Worm (Caenorhabditis elegans) whole organism, L4 larva: ENCODE measurements around the gene cest-24.

ENCODE experiments used
- D1046.2 ChIP-seq: fragments of 200-800 bp; sonication (Bioruptor generic); IDR thresholded peaks from 2 replicates; pipeline ENCODE4 v1.3.6; 2022; ENCODE audit warnings: missing genetic modification characterization, missing compliant biosample characterization
- F37D6.2 ChIP-seq: sonication (generic microtip); optimal IDR thresholded peaks from 2 replicates; lab custom pipeline; 2016; ENCODE audit warnings: mild to moderate bottlenecking, missing genetic modification characterization, missing compliant biosample characterization
- F44E2.7 ChIP-seq: fragments of 200-800 bp; sonication (Bioruptor generic); IDR thresholded peaks from 2 replicates; pipeline ENCODE4 v2.1.2; 2022; ENCODE audit warnings: missing genetic modification characterization, missing compliant biosample characterization
- F49E8.2 ChIP-seq: sonication (generic microtip); optimal IDR thresholded peaks from 2 replicates; lab custom pipeline; 2016; ENCODE audit warnings: missing compliant biosample characterization, mild to moderate bottlenecking, missing genetic modification characterization, borderline replicate concordance
- R02D3.7 ChIP-seq: fragments of 150-350 bp; sonication (generic microtip); optimal IDR thresholded peaks from 3 replicates; lab custom pipeline; 2014; ENCODE audit warnings: missing biosample characterization, missing genetic modification characterization
- T20F7.1 ChIP-seq: fragments of 200-800 bp; sonication (Bioruptor generic); optimal IDR thresholded peaks from 2 replicates; lab custom pipeline; 2018; ENCODE audit warnings: mild to moderate bottlenecking, missing genetic modification characterization, missing compliant biosample characterization
- Y105C5A.15 ChIP-seq: fragments of 200-800 bp; sonication (Bioruptor generic); IDR thresholded peaks from 2 replicates; pipeline ENCODE4 v1.3.6; 2022; ENCODE audit warnings: missing genetic modification characterization, missing compliant biosample characterization
- Y48G9A.11 ChIP-seq: fragments of 200-800 bp; sonication (Bioruptor generic); IDR thresholded peaks from 2 replicates; pipeline ENCODE4 v1.3.6; 2022; ENCODE audit warnings: missing genetic modification reagents, missing genetic modification characterization, missing compliant biosample characterization
- aha-1 ChIP-seq: fragments of 150-350 bp; peaks from one replicate; lab custom pipeline; 2014; ENCODE audit warnings: missing biosample characterization, missing genetic modification characterization
- attf-4 ChIP-seq: sonication (generic microtip); optimal IDR thresholded peaks from 3 replicates; lab custom pipeline; 2017; ENCODE audit warnings: missing biosample characterization, missing genetic modification characterization
- ceh-32 ChIP-seq: sonication (generic microtip); optimal IDR thresholded peaks from 2 replicates; lab custom pipeline; 2016; ENCODE audit warnings: mild to moderate bottlenecking, missing genetic modification characterization, missing compliant biosample characterization; ENCODE audit not compliant: poor library complexity
- ceh-62 ChIP-seq: sonication (generic microtip); optimal IDR thresholded peaks from 2 replicates; lab custom pipeline; 2017; ENCODE audit warnings: missing biosample characterization, missing genetic modification characterization
- cey-2 ChIP-seq: sonication (generic microtip); optimal IDR thresholded peaks from 3 replicates; lab custom pipeline; 2017; ENCODE audit warnings: missing genetic modification characterization, mild to moderate bottlenecking, missing compliant biosample characterization, antibody characterized with exemption, borderline replicate concordance; ENCODE audit not compliant: insufficient read depth
- daf-19 ChIP-seq: fragments of 200-800 bp; sonication (Bioruptor generic); conservative IDR thresholded peaks from 2 replicates; pipeline ENCODE4 v1.3.6; 2022; ENCODE audit warnings: missing genetic modification characterization, missing compliant biosample characterization
- dmd-6 ChIP-seq: fragments of 200-800 bp; sonication (Bioruptor generic); IDR thresholded peaks from 2 replicates; pipeline ENCODE4 v1.3.6; 2022; ENCODE audit warnings: missing genetic modification reagents, missing genetic modification characterization, missing compliant biosample characterization
- egl-43 ChIP-seq: fragments of 200-800 bp; sonication (Bioruptor generic); IDR thresholded peaks from 2 replicates; pipeline ENCODE4 v1.3.6; 2022; ENCODE audit warnings: missing genetic modification reagents, missing genetic modification characterization, missing compliant biosample characterization
- fkh-10 ChIP-seq: fragments of 150-350 bp; optimal IDR thresholded peaks from 2 replicates; lab custom pipeline; 2014; ENCODE audit warnings: missing biosample characterization, missing genetic modification reagents, missing genetic modification characterization
- gei-8 ChIP-seq: fragments of 200-800 bp; sonication (Bioruptor generic); optimal IDR thresholded peaks from 2 replicates; lab custom pipeline; 2018; ENCODE audit warnings: mild to moderate bottlenecking, missing genetic modification characterization, missing compliant biosample characterization
- hlh-11 ChIP-seq: fragments of 200-800 bp; sonication (Bioruptor generic); optimal IDR thresholded peaks from 2 replicates; lab custom pipeline; 2018; ENCODE audit warnings: mild to moderate bottlenecking, missing genetic modification characterization, missing compliant biosample characterization
- hlh-30 ChIP-seq: sonication (generic microtip); optimal IDR thresholded peaks from 2 replicates; lab custom pipeline; 2017; ENCODE audit warnings: antibody characterized with exemption, mild to moderate bottlenecking, missing genetic modification characterization, missing compliant biosample characterization; ENCODE audit not compliant: insufficient read depth
- hmg-1.1 ChIP-seq: fragments of 200-800 bp; sonication (Bioruptor generic); IDR thresholded peaks from 2 replicates; pipeline ENCODE4 v1.3.6; 2022; ENCODE audit warnings: missing genetic modification reagents, missing genetic modification characterization, missing compliant biosample characterization
- jun-1 ChIP-seq: fragments of 150-350 bp; optimal IDR thresholded peaks from 2 replicates; lab custom pipeline; 2014; ENCODE audit warnings: missing biosample characterization, missing genetic modification reagents, missing genetic modification characterization
- lim-7 ChIP-seq: fragments of 200-800 bp; sonication (Bioruptor generic); IDR thresholded peaks from 2 replicates; pipeline ENCODE4 v1.3.6; 2022; ENCODE audit warnings: missing genetic modification characterization, missing compliant biosample characterization
- lin-1 ChIP-seq: fragments of 200-800 bp; sonication (Bioruptor generic); IDR thresholded peaks from 2 replicates; pipeline ENCODE4 v1.3.6; 2022; ENCODE audit warnings: missing genetic modification reagents, missing genetic modification characterization, missing compliant biosample characterization
- lin-15B ChIP-seq: fragments of 150-350 bp; sonication (generic microtip); optimal IDR thresholded peaks from 3 replicates; lab custom pipeline; 2014; ENCODE audit warnings: missing biosample characterization, missing genetic modification characterization
- lin-29 ChIP-seq: fragments of 200-800 bp; sonication (Bioruptor generic); IDR thresholded peaks from 2 replicates; pipeline ENCODE4 v1.3.6; 2022; ENCODE audit warnings: missing genetic modification reagents, missing genetic modification characterization, missing compliant biosample characterization
- lsy-2 ChIP-seq, 2 experiments: fragments of 150-350 bp in 1 of 2; sonication (generic microtip) in 1 of 2; optimal IDR thresholded peaks; 2 replicates each; lab custom pipeline; 2014 to 2017; ENCODE audit warnings: missing biosample characterization in 2 of 2, missing genetic modification characterization in 2 of 2
- mdl-1 ChIP-seq, 2 experiments: fragments of 150-350 bp in 1 of 2; sonication (generic microtip) in 1 of 2; optimal IDR thresholded peaks; 2 replicates each; lab custom pipeline; 2014 to 2017; ENCODE audit warnings: missing biosample characterization in 2 of 2, missing genetic modification characterization in 2 of 2
- mep-1 ChIP-seq: fragments of 150-350 bp; sonication (generic microtip); optimal IDR thresholded peaks from 3 replicates; lab custom pipeline; 2014; ENCODE audit warnings: missing biosample characterization, missing genetic modification characterization
- mxl-3 ChIP-seq: fragments of 200-800 bp; sonication (Bioruptor generic); optimal IDR thresholded peaks from 2 replicates; lab custom pipeline; 2018; ENCODE audit warnings: mild to moderate bottlenecking, missing genetic modification characterization, missing compliant biosample characterization
- nhr-25 ChIP-seq: sonication (generic microtip); optimal IDR thresholded peaks from 2 replicates; lab custom pipeline; 2017; ENCODE audit warnings: missing genetic modification characterization, mild to moderate bottlenecking, missing compliant biosample characterization, antibody characterized with exemption, moderate library complexity, borderline replicate concordance; ENCODE audit not compliant: insufficient read depth
- nhr-28 ChIP-seq: fragments of 150-350 bp; optimal IDR thresholded peaks from 2 replicates; lab custom pipeline; 2014; ENCODE audit warnings: missing biosample characterization, missing genetic modification characterization
- nhr-41 ChIP-seq: fragments of 200-800 bp; sonication (Bioruptor generic); IDR thresholded peaks from 2 replicates; pipeline ENCODE4 v1.3.6; 2022; ENCODE audit warnings: missing genetic modification reagents, missing genetic modification characterization, missing compliant biosample characterization
- nhr-48 ChIP-seq: sonication (generic microtip); optimal IDR thresholded peaks from 2 replicates; lab custom pipeline; 2016; ENCODE audit warnings: mild to moderate bottlenecking, missing genetic modification characterization, missing compliant biosample characterization
- nhr-6 ChIP-seq: fragments of 150-350 bp; optimal IDR thresholded peaks from 2 replicates; lab custom pipeline; 2014; ENCODE audit warnings: missing biosample characterization, missing genetic modification characterization
- nhr-77 ChIP-seq: fragments of 150-350 bp; optimal IDR thresholded peaks from 2 replicates; lab custom pipeline; 2014; ENCODE audit warnings: missing biosample characterization, missing genetic modification characterization
- php-3 ChIP-seq: fragments of 200-800 bp; sonication (Bioruptor generic); IDR thresholded peaks from 2 replicates; pipeline ENCODE4 v1.3.6; 2022; ENCODE audit warnings: missing genetic modification reagents, missing genetic modification characterization, missing compliant biosample characterization
- rbr-2 ChIP-seq: sonication (generic microtip); optimal IDR thresholded peaks from 2 replicates; lab custom pipeline; 2016; ENCODE audit warnings: missing genotype, missing genetic modification characterization, missing compliant biosample characterization
- saeg-2 ChIP-seq: fragments of 200-800 bp; sonication (Bioruptor generic); IDR thresholded peaks from 2 replicates; pipeline ENCODE4 v1.3.6; 2022; ENCODE audit warnings: missing genetic modification reagents, missing genetic modification characterization, missing compliant biosample characterization
- set-16 ChIP-seq: fragments of 200-800 bp; sonication (Bioruptor generic); IDR thresholded peaks from 2 replicates; pipeline ENCODE4 v1.3.6; 2022; ENCODE audit warnings: missing genetic modification reagents, missing genetic modification characterization, missing compliant biosample characterization
- snpc-4 ChIP-seq: fragments of 150-350 bp; optimal IDR thresholded peaks from 2 replicates; lab custom pipeline; 2014; ENCODE audit warnings: missing biosample characterization, missing genetic modification characterization
- unc-62 ChIP-seq, 3 experiments: fragments of 150-350 bp in 1 of 3; sonication (generic microtip); optimal IDR thresholded peaks in 2 of 3; peaks in 1 of 3; 1 replicate in 1 of 3; 2 replicates in 2 of 3; lab custom pipeline; 2014 to 2017; ENCODE audit warnings: missing biosample characterization in 3 of 3, missing genetic modification characterization in 3 of 3, missing genetic modification reagents in 3 of 3, missing genotype in 1 of 3
- zfp-2 ChIP-seq: sonication (generic microtip); optimal IDR thresholded peaks from 2 replicates; lab custom pipeline; 2016; ENCODE audit warnings: mild to moderate bottlenecking, missing genetic modification characterization, missing compliant biosample characterization

The cest-24 gene

ce11 chrV:6354202-6354601, 37.5 kb downstream of the cest-24 start:
- TF ChIP-seq nhr-48 (tag; lab: Kevin White, UChicago) (peak; percentile 79), nhr-28 (tag; lab: Kevin White, UChicago) (peak; percentile 22), nhr-25 (tag; lab: Kevin White, UChicago) (peak; percentile 2), mdl-1 (tag; optimal IDR thresholded peaks at IDR 0.05; lab: Kevin White, UChicago) (peak in 1 of 2 experiments; percentile 47), aha-1 (tag; lab: Kevin White, UChicago) (peak; percentile 78), jun-1 (tag; lab: Kevin White, UChicago) (no peak), T20F7.1 (no peak), mxl-3 (GFP tag; lab: Kevin White, UChicago) (peak; percentile 70), set-16 (GFP tag; lab: Robert Waterston, UW) (peak; percentile 28; the same call in 1 of the 2 replicates), attf-4 (tag; lab: Kevin White, UChicago) (no peak), hlh-11 (peak; percentile 76)

ce11 chrV:6354786-6355185, 38.1 kb downstream of the cest-24 start:
- TF ChIP-seq dmd-6 (GFP tag; lab: Robert Waterston, UW) (no peak), unc-62 (GFP tag; optimal IDR thresholded peaks at IDR 0.05 in 1 of 2; lab: Kevin White, UChicago) (peak in 1 of 2 experiments; percentile 13), unc-62 (tag; optimal IDR thresholded peaks at IDR 0.05; lab: Kevin White, UChicago) (no peak), nhr-28 (tag; lab: Kevin White, UChicago) (peak; percentile 26), lsy-2 (tag; optimal IDR thresholded peaks at IDR 0.05; lab: Kevin White, UChicago) (no peak)

- no peak for TF ChIP-seq jun-1 (tag; lab: Kevin White, UChicago)
- no peak for TF ChIP-seq Y105C5A.15
- peak; percentile 29 for TF ChIP-seq aha-1 (tag; lab: Kevin White, UChicago)
- TF ChIP-seq egl-43, result 0 out of 2 replicates have a peak, but pooled peaks have one; percentile 9
- peak; percentile 62 for TF ChIP-seq set-16 (GFP tag; lab: Robert Waterston, UW)
- TF ChIP-seq mdl-1 (tag; optimal IDR thresholded peaks at IDR 0.05; lab: Kevin White, UChicago), result no peak
- TF ChIP-seq F44E2.7 (GFP tag; lab: Robert Waterston, UW), result no peak
- TF ChIP-seq dmd-6 (GFP tag; lab: Robert Waterston, UW), result 0 out of 2 replicates have a peak, but pooled peaks have one; percentile 1
- TF ChIP-seq daf-19 (GFP tag; lab: Robert Waterston, UW), result no peak
- TF ChIP-seq F49E8.2 (tag; lab: Kevin White, UChicago), result no peak
Observed at ce11 chrV:6355412-6355811, 38.7 kb downstream of the cest-24 start.

- TF ChIP-seq ceh-32 (tag; lab: Kevin White, UChicago) (no peak), F37D6.2 (tag; lab: Kevin White, UChicago) (no peak), hlh-30 (tag; lab: Kevin White, UChicago) (peak; percentile 23), Y48G9A.11 (no peak), gei-8 (GFP tag; lab: Kevin White, UChicago) (no peak), lin-1 (GFP tag; lab: Robert Waterston, UW) (peak; percentile 36; the same call in 1 of the 2 replicates), T20F7.1 (no peak), jun-1 (tag; lab: Kevin White, UChicago) (no peak), ceh-62 (tag; lab: Kevin White, UChicago) (no peak), fkh-10 (GFP tag; lab: Kevin White, UChicago) (no peak), D1046.2 (GFP tag; lab: Robert Waterston, UW) (no peak), lim-7 (GFP tag; lab: Robert Waterston, UW) (no peak), saeg-2 (GFP tag; lab: Robert Waterston, UW) (no peak), R02D3.7 (no peak), unc-62 (GFP tag; optimal IDR thresholded peaks at IDR 0.05 in 1 of 2; lab: Kevin White, UChicago) (peak in 1 of 2 experiments; percentile 20), unc-62 (tag; optimal IDR thresholded peaks at IDR 0.05; lab: Kevin White, UChicago) (no peak), set-16 (GFP tag; lab: Robert Waterston, UW) (no peak), nhr-77 (no peak), nhr-41 (GFP tag; lab: Robert Waterston, UW) (no peak), lin-15B (tag; lab: Kevin White, UChicago) (no peak), hmg-1.1 (GFP tag; lab: Robert Waterston, UW) (no peak), mep-1 (tag; lab: Kevin White, UChicago) (no peak), nhr-6 (no peak), cey-2 (tag; lab: Kevin White, UChicago) (no peak), zfp-2 (tag; lab: Kevin White, UChicago) (no peak), mdl-1 (tag; optimal IDR thresholded peaks at IDR 0.05; lab: Kevin White, UChicago) (no peak), rbr-2 (tag; lab: Kevin White, UChicago) (no peak), php-3 (GFP tag; lab: Robert Waterston, UW) (peak; percentile 59; the same call in 1 of the 2 replicates), lin-29 (GFP tag; lab: Robert Waterston, UW) (no peak), snpc-4 (tag; lab: Kevin White, UChicago) (no peak)
Observed at ce11 chrV:6355975-6356441, 39.3 kb downstream of the cest-24 start, which contains the start of gene bcl-11. TSS of gene bcl-11 (plus strand) at chrV:6356025.
